Worm (Caenorhabditis elegans) whole organism, young adult: ENCODE measurements around the gene C04G6.13.

Source experiments
- B0261.1 ChIP-seq: sonication (generic microtip); optimal IDR thresholded peaks from 2 replicates; lab custom pipeline; 2016; ENCODE audit warnings: mild to moderate bottlenecking, missing genetic modification characterization, moderate library complexity, missing compliant biosample characterization
- C06A6.2 ChIP-seq: fragments of 200-800 bp; sonication (Bioruptor generic); conservative IDR thresholded peaks from 2 replicates; pipeline ENCODE4 v1.3.6; 2022; ENCODE audit warnings: missing genetic modification characterization, missing compliant biosample characterization
- F10E7.11 ChIP-seq: sonication (generic microtip); optimal IDR thresholded peaks from 2 replicates; lab custom pipeline; 2017; ENCODE audit warnings: mild to moderate bottlenecking, missing genetic modification characterization, moderate library complexity, missing compliant biosample characterization
- F23B12.7 ChIP-seq: sonication (generic microtip); optimal IDR thresholded peaks from 2 replicates; lab custom pipeline; 2017; ENCODE audit warnings: missing genetic modification characterization, mild to moderate bottlenecking, missing compliant biosample characterization, antibody characterized with exemption, moderate library complexity; ENCODE audit not compliant: insufficient read depth
- F33H1.4 ChIP-seq: fragments of 200-800 bp; sonication (Bioruptor generic); IDR thresholded peaks from 2 replicates; pipeline ENCODE4 v1.3.6; 2022; ENCODE audit warnings: missing genetic modification reagents, missing genetic modification characterization, missing compliant biosample characterization
- F55B11.4 ChIP-seq: sonication (generic microtip); optimal IDR thresholded peaks from 2 replicates; lab custom pipeline; 2016; ENCODE audit warnings: missing compliant biosample characterization, missing genetic modification characterization, borderline replicate concordance; ENCODE audit not compliant: insufficient read depth
- F57C9.4 ChIP-seq: sonication (generic microtip); optimal IDR thresholded peaks from 2 replicates; lab custom pipeline; 2017; ENCODE audit warnings: mild to moderate bottlenecking, missing genetic modification characterization, missing compliant biosample characterization
- K12H6.12 ChIP-seq: fragments of 200-800 bp; sonication (Bioruptor generic); optimal IDR thresholded peaks from 2 replicates; lab custom pipeline; 2018; ENCODE audit warnings: mild to moderate bottlenecking, missing genetic modification characterization, missing compliant biosample characterization
- T26A5.8 ChIP-seq: sonication (generic microtip); optimal IDR thresholded peaks from 2 replicates; lab custom pipeline; 2016; ENCODE audit warnings: missing genetic modification characterization, missing compliant biosample characterization
- Y53G8AR.9 ChIP-seq: fragments of 200-800 bp; sonication (Bioruptor generic); conservative IDR thresholded peaks from 2 replicates; pipeline ENCODE4 v1.3.6; 2022; ENCODE audit warnings: missing genetic modification reagents, missing genetic modification characterization, missing compliant biosample characterization
- Y56A3A.18 ChIP-seq: fragments of 200-800 bp; sonication (Bioruptor generic); IDR thresholded peaks from 2 replicates; pipeline ENCODE4 v1.3.6; 2022; ENCODE audit warnings: missing genetic modification reagents, missing genetic modification characterization, missing compliant biosample characterization
- Y67H2A.10 ChIP-seq: fragments of 200-800 bp; sonication (Bioruptor generic); conservative IDR thresholded peaks from 2 replicates; pipeline ENCODE4 v1.3.6; 2022; ENCODE audit warnings: missing genetic modification reagents, missing genetic modification characterization, missing compliant biosample characterization
- Y95B8A.8 ChIP-seq: fragments of 200-800 bp; sonication (Bioruptor generic); IDR thresholded peaks from 2 replicates; pipeline ENCODE4 v1.3.6; 2022; ENCODE audit warnings: missing genetic modification reagents, missing genetic modification characterization, missing compliant biosample characterization
- akir-1 ChIP-seq: fragments of 200-800 bp; sonication (Bioruptor generic); optimal IDR thresholded peaks from 2 replicates; lab custom pipeline; 2018; ENCODE audit warnings: mild to moderate bottlenecking, missing genetic modification characterization, moderate library complexity, missing compliant biosample characterization
- aptf-2 ChIP-seq: fragments of 200-800 bp; sonication (Bioruptor generic); conservative IDR thresholded peaks from 2 replicates; pipeline ENCODE4 v1.3.6; 2022; ENCODE audit warnings: missing genetic modification reagents, missing genetic modification characterization, missing compliant biosample characterization
- atf-7 ChIP-seq: sonication (generic microtip); optimal IDR thresholded peaks from 2 replicates; lab custom pipeline; 2017; ENCODE audit warnings: mild to moderate bottlenecking, missing genetic modification characterization, missing compliant biosample characterization
- athp-1 ChIP-seq: sonication (generic microtip); optimal IDR thresholded peaks from 2 replicates; lab custom pipeline; 2017; ENCODE audit warnings: mild to moderate bottlenecking, missing genetic modification characterization, missing compliant biosample characterization
- bed-2 ChIP-seq: fragments of 200-800 bp; sonication (Bioruptor generic); IDR thresholded peaks from 2 replicates; pipeline ENCODE4 v1.3.6; 2022; ENCODE audit warnings: missing genetic modification reagents, missing genetic modification characterization, missing compliant biosample characterization
- cebp-1 ChIP-seq, 2 experiments: fragments of 200-800 bp in 1 of 2; sonication (Bioruptor generic) in 1 of 2; sonication (generic microtip) in 1 of 2; IDR thresholded peaks in 1 of 2; optimal IDR thresholded peaks in 1 of 2; 2 replicates each; pipeline versions ENCODE4 v1.3.6 to Lab custom; 2017 to 2022; ENCODE audit warnings: missing compliant biosample characterization in 2 of 2, missing genetic modification characterization in 2 of 2, mild to moderate bottlenecking in 1 of 2, missing genetic modification reagents in 1 of 2, moderate library complexity in 1 of 2
- ceh-58 ChIP-seq: fragments of 200-800 bp; sonication (Bioruptor generic); IDR thresholded peaks from 2 replicates; pipeline ENCODE4 v1.3.6; 2022; ENCODE audit warnings: missing genetic modification characterization, missing compliant biosample characterization
- die-1 ChIP-seq: sonication (generic microtip); optimal IDR thresholded peaks from 2 replicates; lab custom pipeline; 2016; ENCODE audit warnings: missing genotype, mild to moderate bottlenecking, missing genetic modification characterization, missing compliant biosample characterization
- dpff-1 ChIP-seq: sonication (generic microtip); optimal IDR thresholded peaks from 2 replicates; lab custom pipeline; 2017; ENCODE audit warnings: mild to moderate bottlenecking, missing genetic modification characterization, missing compliant biosample characterization
- efl-1 ChIP-seq: fragments of 150-350 bp; optimal IDR thresholded peaks from 2 replicates; lab custom pipeline; 2014; ENCODE audit warnings: missing biosample characterization, missing genetic modification reagents, missing genetic modification characterization
- ets-4 ChIP-seq: fragments of 200-800 bp; sonication (Bioruptor generic); optimal IDR thresholded peaks from 2 replicates; lab custom pipeline; 2018; ENCODE audit warnings: mild to moderate bottlenecking, missing genetic modification characterization, missing compliant biosample characterization
- him-1 ChIP-seq: sonication (generic microtip); optimal IDR thresholded peaks from 2 replicates; lab custom pipeline; 2016; ENCODE audit warnings: missing genotype, missing genetic modification reagents, missing genetic modification characterization, missing compliant biosample characterization
- lin-26 ChIP-seq: fragments of 200-800 bp; sonication (Bioruptor generic); IDR thresholded peaks from 2 replicates; pipeline ENCODE4 v1.3.6; 2022; ENCODE audit warnings: missing genetic modification reagents, missing genetic modification characterization, missing compliant biosample characterization
- lir-1 ChIP-seq: fragments of 200-800 bp; sonication (Bioruptor generic); conservative IDR thresholded peaks from 2 replicates; pipeline ENCODE4 v1.3.6; 2022; ENCODE audit warnings: missing genetic modification reagents, missing genetic modification characterization, missing compliant biosample characterization
- lsl-1 ChIP-seq: fragments of 200-800 bp; sonication (Bioruptor generic); optimal IDR thresholded peaks from 2 replicates; lab custom pipeline; 2018; ENCODE audit warnings: mild to moderate bottlenecking, missing genetic modification characterization, moderate library complexity, missing compliant biosample characterization
- lsy-27 ChIP-seq: sonication (generic microtip); optimal IDR thresholded peaks from 2 replicates; lab custom pipeline; 2017; ENCODE audit warnings: missing genetic modification characterization, mild to moderate bottlenecking, missing compliant biosample characterization, antibody characterized with exemption, missing genotype, borderline replicate concordance; ENCODE audit not compliant: insufficient read depth
- madf-8 ChIP-seq: fragments of 200-800 bp; sonication (Bioruptor generic); conservative IDR thresholded peaks from 2 replicates; pipeline ENCODE4 v1.3.6; 2022; ENCODE audit warnings: missing genetic modification reagents, missing genetic modification characterization, missing compliant biosample characterization
- mxl-1 ChIP-seq: sonication (generic microtip); optimal IDR thresholded peaks from 2 replicates; lab custom pipeline; 2016; ENCODE audit warnings: missing genetic modification characterization, missing compliant biosample characterization
- nhr-27 ChIP-seq: fragments of 200-800 bp; sonication (Bioruptor generic); optimal IDR thresholded peaks from 2 replicates; lab custom pipeline; 2018; ENCODE audit warnings: mild to moderate bottlenecking, missing genetic modification characterization, moderate library complexity, missing compliant biosample characterization
- rec-8 ChIP-seq, 2 experiments: sonication (generic microtip); optimal IDR thresholded peaks; 2 replicates each; lab custom pipeline; 2016; ENCODE audit warnings: mild to moderate bottlenecking in 2 of 2, missing genetic modification characterization in 2 of 2, missing genetic modification reagents in 2 of 2, missing genotype in 2 of 2, missing biosample characterization in 1 of 2, missing compliant biosample characterization in 1 of 2, moderate library complexity in 1 of 2
- sdz-38 ChIP-seq: sonication (generic microtip); optimal IDR thresholded peaks from 2 replicates; lab custom pipeline; 2016; ENCODE audit warnings: missing genotype, missing genetic modification characterization, missing compliant biosample characterization
- snpc-1.1 ChIP-seq: sonication (generic microtip); optimal IDR thresholded peaks from 2 replicates; lab custom pipeline; 2017; ENCODE audit warnings: missing genetic modification characterization, mild to moderate bottlenecking, missing compliant biosample characterization, antibody characterized with exemption, moderate library complexity, missing genotype, missing genetic modification reagents; ENCODE audit not compliant: insufficient read depth
- snpc-1.3 ChIP-seq: sonication (generic microtip); optimal IDR thresholded peaks from 2 replicates; lab custom pipeline; 2017; ENCODE audit warnings: missing genetic modification characterization, mild to moderate bottlenecking, missing compliant biosample characterization, antibody characterized with exemption, moderate library complexity, missing genotype, missing genetic modification reagents; ENCODE audit not compliant: insufficient read depth
- snpc-4 ChIP-seq, 5 experiments: fragments of 150-350 bp in 1 of 5; sonication (generic microtip) in 4 of 5; optimal IDR thresholded peaks; 2 replicates each; lab custom pipeline; 2014 to 2018; ENCODE audit warnings: missing genetic modification characterization in 5 of 5, missing biosample characterization in 3 of 5, antibody characterized with exemption in 2 of 5, mild to moderate bottlenecking in 2 of 5, missing compliant biosample characterization in 2 of 5, missing genotype in 2 of 5, moderate library complexity in 2 of 5, missing genetic modification reagents in 1 of 5
- sptf-2 ChIP-seq: fragments of 200-800 bp; sonication (Bioruptor generic); optimal IDR thresholded peaks from 2 replicates; lab custom pipeline; 2018; ENCODE audit warnings: mild to moderate bottlenecking, missing genetic modification characterization, missing compliant biosample characterization
- tbp1 ChIP-seq: fragments of 200-800 bp; sonication (Bioruptor generic); optimal IDR thresholded peaks from 2 replicates; lab custom pipeline; 2018; ENCODE audit warnings: mild to moderate bottlenecking, missing genetic modification characterization, missing compliant biosample characterization
- tlf-1 ChIP-seq: fragments of 200-800 bp; sonication (Bioruptor generic); optimal IDR thresholded peaks from 2 replicates; lab custom pipeline; 2018; ENCODE audit warnings: mild to moderate bottlenecking, missing genetic modification characterization, missing compliant biosample characterization
- xnd-1 ChIP-seq: sonication (generic microtip); optimal IDR thresholded peaks from 2 replicates; lab custom pipeline; 2016; ENCODE audit warnings: missing genotype, missing genetic modification reagents, missing genetic modification characterization, missing compliant biosample characterization
- zfh-2 ChIP-seq: fragments of 200-800 bp; sonication (Bioruptor generic); conservative IDR thresholded peaks from 2 replicates; pipeline ENCODE4 v1.3.6; 2022; ENCODE audit warnings: missing genetic modification reagents, missing genetic modification characterization, missing compliant biosample characterization
- ztf-18 ChIP-seq: sonication (generic microtip); optimal IDR thresholded peaks from 2 replicates; lab custom pipeline; 2016; ENCODE audit warnings: missing genotype, mild to moderate bottlenecking, missing genetic modification characterization, missing compliant biosample characterization
- ztf-25 ChIP-seq: fragments of 200-800 bp; sonication (Bioruptor generic); IDR thresholded peaks from 2 replicates; pipeline ENCODE4 v1.3.6; 2022; ENCODE audit warnings: missing genetic modification reagents, missing genetic modification characterization, missing compliant biosample characterization
- ztf-28 ChIP-seq: fragments of 200-800 bp; sonication (Bioruptor generic); IDR thresholded peaks from 2 replicates; pipeline ENCODE4 v1.3.6; 2022; ENCODE audit warnings: missing genetic modification reagents, missing genetic modification characterization, missing compliant biosample characterization

C04G6.13 gene

DNA sequence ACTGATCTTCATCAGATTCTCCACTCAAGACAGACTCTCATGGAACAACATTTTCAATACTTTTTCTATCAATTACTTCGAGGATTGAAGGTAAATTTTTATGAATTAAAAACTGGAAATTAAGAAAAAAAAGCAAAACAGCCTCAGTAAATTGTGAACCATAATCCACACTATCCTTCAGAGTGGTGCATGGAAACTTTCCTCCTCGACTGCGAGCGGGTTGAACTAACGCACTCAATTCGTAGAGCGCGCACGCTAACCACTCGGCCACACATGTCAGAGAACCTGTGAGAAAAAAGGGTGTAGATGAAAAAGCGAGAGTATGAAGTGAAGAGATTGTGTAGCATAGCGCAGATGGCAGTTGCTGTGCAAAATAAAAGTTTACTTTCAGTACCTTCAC is 11.0 kb downstream of the C04G6.13 start (continued):
- TF ChIP-seq T26A5.8 (tag; lab: Kevin White, UChicago): peak; percentile 71
- peak; percentile 28 for TF ChIP-seq dpff-1 (tag; lab: Kevin White, UChicago)
- peak; percentile 58 for TF ChIP-seq nhr-27 (tag; lab: Kevin White, UChicago)
- peak; percentile 97 for TF ChIP-seq B0261.1 (tag; lab: Kevin White, UChicago)
- no peak for TF ChIP-seq zfh-2 (GFP tag; lab: Robert Waterston, UW)
- TF ChIP-seq ztf-18 (tag; lab: Kevin White, UChicago): peak; percentile 81
- peak; percentile 82 for TF ChIP-seq F57C9.4
- TF ChIP-seq die-1 (tag; lab: Kevin White, UChicago): peak; percentile 95
- peak; percentile 63 for TF ChIP-seq atf-7 (tag; lab: Kevin White, UChicago)
- TF ChIP-seq Y53G8AR.9 (GFP tag; lab: Robert Waterston, UW): peak; percentile 61
- TF ChIP-seq mxl-1 (tag; lab: Kevin White, UChicago): peak; percentile 95
- TF ChIP-seq ztf-25: peak; percentile 92
- 0 out of 2 replicates have a peak, but pooled peaks have one; percentile 8 for TF ChIP-seq Y67H2A.10 (GFP tag; lab: Robert Waterston, UW)
- peak; percentile 61; the same call in 1 of the 2 replicates for TF ChIP-seq lir-1 (GFP tag; lab: Robert Waterston, UW)
- TF ChIP-seq F23B12.7 (tag; lab: Kevin White, UChicago): peak; percentile 90
- peak; percentile 75 for TF ChIP-seq sptf-2 (GFP tag; lab: Kevin White, UChicago)
- TF ChIP-seq snpc-1.3: peak; percentile 89
- peak; percentile 79 for TF ChIP-seq F10E7.11 (tag; lab: Kevin White, UChicago)
- TF ChIP-seq athp-1: peak; percentile 90
- no peak for TF ChIP-seq efl-1
- peak; percentile 24; the same call in 1 of the 2 replicates for TF ChIP-seq madf-8 (GFP tag; lab: Robert Waterston, UW)
- no peak for TF ChIP-seq cebp-1 (GFP tag; IDR thresholded peaks at IDR 0.05; lab: Robert Waterston, UW)
- TF ChIP-seq cebp-1 (tag; optimal IDR thresholded peaks at IDR 0.05; lab: Kevin White, UChicago): no peak
- TF ChIP-seq him-1 (tag; lab: Kevin White, UChicago): peak; percentile 98
- TF ChIP-seq ztf-28 (GFP tag; lab: Robert Waterston, UW): no peak
- TF ChIP-seq snpc-1.1 (tag; lab: Kevin White, UChicago): peak; percentile 70
- TF ChIP-seq lsl-1 (GFP tag; lab: Kevin White, UChicago): peak; percentile 57
- TF ChIP-seq Y95B8A.8 (GFP tag; lab: Robert Waterston, UW): no peak
- TF ChIP-seq Y56A3A.18 (GFP tag; lab: Robert Waterston, UW): peak; percentile 83; the same call in 1 of the 2 replicates
- peak; percentile 64 for TF ChIP-seq K12H6.12 (tag; lab: Kevin White, UChicago)
- TF ChIP-seq ets-4 (GFP tag; lab: Kevin White, UChicago): peak; percentile 67
- TF ChIP-seq snpc-4 (GFP tag; optimal IDR thresholded peaks at IDR 0.05; lab: Kevin White, UChicago): peak; percentile 80
- TF ChIP-seq snpc-4 (tag; optimal IDR thresholded peaks at IDR 0.05; lab: Kevin White, UChicago): peak; percentile 26 to 87 (median 74)
- TF ChIP-seq F33H1.4 (GFP tag; lab: Robert Waterston, UW): peak; percentile 46
- TF ChIP-seq tlf-1 (GFP tag; lab: Kevin White, UChicago): peak; percentile 36
- TF ChIP-seq lsy-27: peak; percentile 60
- TF ChIP-seq akir-1: peak; percentile 83
- peak; percentile 96 for TF ChIP-seq lin-26 (GFP tag; lab: Robert Waterston, UW)
- TF ChIP-seq xnd-1: peak; percentile 13
- 0 out of 2 replicates have a peak, but pooled peaks have one; percentile 56 for TF ChIP-seq C06A6.2
- TF ChIP-seq ceh-58 (GFP tag; lab: Robert Waterston, UW): no peak
- peak; percentile 91 to 94 for TF ChIP-seq rec-8 (tag; optimal IDR thresholded peaks at IDR 0.05; lab: Kevin White, UChicago)
- TF ChIP-seq aptf-2 (GFP tag; lab: Robert Waterston, UW): 0 out of 2 replicates have a peak, but pooled peaks have one; percentile 56
- TF ChIP-seq sdz-38 (tag; lab: Kevin White, UChicago): no peak
- TF ChIP-seq bed-2 (GFP tag; lab: Robert Waterston, UW): no peak
- TF ChIP-seq F55B11.4: no peak
- TF ChIP-seq tbp1: peak; percentile 98
